Worm (Caenorhabditis elegans): ENCODE measurements around the gene F26F12.4.

F26F12.4 gene

ce11 chrV:5819903-5820302 is 49.2 kb downstream of the F26F12.4 start:
- TF ChIP-seq him-1 (tag; optimal IDR thresholded peaks at IDR 0.05), result no peak
- no peak for TF ChIP-seq W03F9.2 (tag; optimal IDR thresholded peaks at IDR 0.05)
- no peak for TF ChIP-seq dao-5 (tag; optimal IDR thresholded peaks at IDR 0.05)

- TF ChIP-seq dao-5 (tag; optimal IDR thresholded peaks at IDR 0.05) (no peak), him-1 (tag; optimal IDR thresholded peaks at IDR 0.05) (no peak), W03F9.2 (tag; optimal IDR thresholded peaks at IDR 0.05) (no peak)
Measured at ce11 chrV:5816470-5817061, 52.6 kb downstream of the F26F12.4 start.

Measured in whole organism, L4/young adult.